Fruit fly (Drosophila melanogaster) whole organism: ENCODE measurements around the gene dnc.

Source experiments
- pan ChIP-seq: fragments of >200 bp; optimal IDR thresholded peaks from 2 replicates; lab custom pipeline; 2017
- psq ChIP-seq: fragments of >200 bp; optimal IDR thresholded peaks from 2 replicates; lab custom pipeline; 2017
- usp ChIP-seq: fragments of >200 bp; optimal IDR thresholded peaks from 2 replicates; lab custom pipeline; 2017; ENCODE audit warnings: missing biosample characterization, missing genetic modification characterization, mixed read lengths

DNA sequence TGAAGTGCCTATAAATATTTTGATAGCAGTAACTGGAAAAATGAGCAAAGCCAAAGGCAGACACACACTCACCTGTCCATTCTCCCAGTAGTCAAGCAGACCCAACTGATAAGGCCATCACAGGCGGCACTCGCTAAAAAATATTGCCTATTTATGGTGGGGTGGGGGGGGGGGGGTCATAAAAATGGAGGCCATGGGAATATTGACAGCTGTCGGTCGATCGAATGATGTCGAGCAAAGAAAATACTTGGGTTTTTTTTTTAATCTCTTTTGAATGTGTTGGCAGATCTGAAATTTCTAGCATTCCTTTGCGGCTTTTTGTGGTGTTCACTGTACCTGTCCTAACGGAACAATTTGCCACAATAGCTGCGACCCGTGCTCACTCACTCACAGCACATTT is 97.3 kb downstream of the dnc start:
- no peak for TF ChIP-seq usp (GFP tag; lab: Kevin White, UChicago)
- no peak for TF ChIP-seq pan
- TF ChIP-seq psq (lab: Kevin White, UChicago): no peak
